Worm (Caenorhabditis elegans) whole organism, L2 larva: ENCODE results near the gene clec-160.

Experiments
- egl-27 ChIP-seq: sonication (generic microtip); optimal IDR thresholded peaks from 3 replicates; lab custom pipeline; 2017; ENCODE audit warnings: missing biosample characterization, missing genetic modification reagents, missing genetic modification characterization
- elt-1 ChIP-seq: fragments of 150-350 bp; optimal IDR thresholded peaks from 2 replicates; lab custom pipeline; 2014; ENCODE audit warnings: missing biosample characterization, missing genetic modification characterization
- fos-1 ChIP-seq: fragments of 150-350 bp; optimal IDR thresholded peaks from 2 replicates; lab custom pipeline; 2014; ENCODE audit warnings: missing biosample characterization, missing genetic modification characterization
- lin-11 ChIP-seq: fragments of 150-350 bp; sonication (generic microtip); optimal IDR thresholded peaks from 2 replicates; lab custom pipeline; 2014; ENCODE audit warnings: missing biosample characterization, missing genetic modification characterization, inconsistent platforms, mixed read lengths
- lin-13 ChIP-seq: fragments of 150-350 bp; optimal IDR thresholded peaks from 2 replicates; lab custom pipeline; 2014; ENCODE audit warnings: missing biosample characterization, missing genetic modification reagents, missing genetic modification characterization
- lin-39 ChIP-seq: fragments of 150-350 bp; optimal IDR thresholded peaks from 2 replicates; lab custom pipeline; 2014; ENCODE audit warnings: missing biosample characterization, missing genetic modification reagents, missing genetic modification characterization
- nhr-21 ChIP-seq: fragments of 150-350 bp; optimal IDR thresholded peaks from 2 replicates; lab custom pipeline; 2014; ENCODE audit warnings: missing biosample characterization, missing genetic modification characterization
- nhr-23 ChIP-seq: fragments of 150-350 bp; optimal IDR thresholded peaks from 2 replicates; lab custom pipeline; 2014; ENCODE audit warnings: missing biosample characterization, missing genetic modification reagents, missing genetic modification characterization
- nhr-25 ChIP-seq: fragments of 150-350 bp; sonication (generic microtip); optimal IDR thresholded peaks from 3 replicates; lab custom pipeline; 2014; ENCODE audit warnings: missing biosample characterization, missing genetic modification characterization
- nhr-77 ChIP-seq: fragments of 150-350 bp; optimal IDR thresholded peaks from 2 replicates; lab custom pipeline; 2014; ENCODE audit warnings: missing biosample characterization, missing genetic modification characterization
- snpc-4 ChIP-seq: fragments of 150-350 bp; optimal IDR thresholded peaks from 2 replicates; lab custom pipeline; 2014; ENCODE audit warnings: missing biosample characterization, missing genetic modification characterization
- ztf-4 ChIP-seq: fragments of 150-350 bp; optimal IDR thresholded peaks from 2 replicates; lab custom pipeline; 2014; ENCODE audit warnings: missing biosample characterization, missing genetic modification characterization

ce11 chrIII:8235880-8236279 is 39.9 kb downstream of the clec-160 start, which contains the start of gene C02F5.5:
- TF ChIP-seq snpc-4 (no peak), fos-1 (tag; lab: Kevin White, UChicago) (no peak), lin-11 (no peak), nhr-25 (tag; lab: Kevin White, UChicago) (no peak), nhr-23 (no peak), lin-13 (GFP tag; lab: Kevin White, UChicago) (no peak), egl-27 (tag; lab: Kevin White, UChicago) (no peak), lin-39 (tag; lab: Kevin White, UChicago) (no peak), nhr-21 (tag; lab: Kevin White, UChicago) (no peak), ztf-4 (tag; lab: Kevin White, UChicago) (no peak), nhr-77 (tag; lab: Kevin White, UChicago) (no peak), elt-1 (tag; lab: Kevin White, UChicago) (no peak)
